Worm (Caenorhabditis elegans) whole organism, L4 larva: ENCODE data around the gene nhr-50.

Source experiments
- F10B5.3 ChIP-seq: sonication (generic microtip); optimal IDR thresholded peaks from 2 replicates; lab custom pipeline; 2016; ENCODE audit warnings: mild to moderate bottlenecking, missing genetic modification characterization, missing compliant biosample characterization
- T20F7.1 ChIP-seq: fragments of 200-800 bp; sonication (Bioruptor generic); optimal IDR thresholded peaks from 2 replicates; lab custom pipeline; 2018; ENCODE audit warnings: mild to moderate bottlenecking, missing genetic modification characterization, missing compliant biosample characterization
- duxl-1 ChIP-seq: sonication (generic microtip); optimal IDR thresholded peaks from 2 replicates; lab custom pipeline; 2016; ENCODE audit warnings: mild to moderate bottlenecking, missing genetic modification characterization, moderate library complexity, missing compliant biosample characterization; ENCODE audit not compliant: poor library complexity
- nhr-11 ChIP-seq: fragments of 150-350 bp; optimal IDR thresholded peaks from 2 replicates; lab custom pipeline; 2014; ENCODE audit warnings: missing biosample characterization, missing genetic modification characterization
- nhr-28 ChIP-seq: fragments of 150-350 bp; optimal IDR thresholded peaks from 2 replicates; lab custom pipeline; 2014; ENCODE audit warnings: missing biosample characterization, missing genetic modification characterization
- nhr-77 ChIP-seq: fragments of 150-350 bp; optimal IDR thresholded peaks from 2 replicates; lab custom pipeline; 2014; ENCODE audit warnings: missing biosample characterization, missing genetic modification characterization
- zag-1 ChIP-seq: fragments of 150-350 bp; optimal IDR thresholded peaks from 2 replicates; lab custom pipeline; 2014; ENCODE audit warnings: missing biosample characterization, missing genetic modification characterization
- ztf-11 ChIP-seq: fragments of 150-350 bp; optimal IDR thresholded peaks from 2 replicates; lab custom pipeline; 2014; ENCODE audit warnings: missing biosample characterization, missing genetic modification characterization
- ztf-7 ChIP-seq: fragments of 150-350 bp; optimal IDR thresholded peaks from 2 replicates; lab custom pipeline; 2014; ENCODE audit warnings: missing biosample characterization, missing genetic modification characterization

DNA sequence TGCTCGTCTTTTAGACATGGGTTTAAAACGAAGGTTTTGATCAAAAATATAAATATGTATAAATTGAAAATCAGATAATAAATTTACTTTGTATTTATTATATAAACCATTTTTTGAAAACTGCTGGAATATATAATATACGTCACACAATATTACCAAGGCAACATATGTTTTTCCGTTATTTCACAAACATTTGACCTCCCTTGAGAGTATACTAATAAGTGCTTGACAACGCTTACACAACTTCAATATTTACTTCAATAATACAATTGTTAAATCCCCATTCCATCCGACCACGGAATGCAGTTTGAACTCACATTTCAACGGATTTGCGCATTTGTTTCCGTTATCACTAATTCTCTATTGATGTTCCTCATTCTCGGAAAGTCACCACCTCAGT, 47.1 kb upstream of the nhr-50 start, which contains the start of gene str-198:
- no peak for TF ChIP-seq nhr-28 (tag; lab: Kevin White, UChicago)
- no peak for TF ChIP-seq T20F7.1
- no peak for TF ChIP-seq ztf-11 (tag; lab: Kevin White, UChicago)
- TF ChIP-seq ztf-7 (tag; lab: Kevin White, UChicago) = no peak
- no peak for TF ChIP-seq F10B5.3
- TF ChIP-seq nhr-77 = no peak
- TF ChIP-seq duxl-1 (tag; lab: Kevin White, UChicago) = no peak
- no peak for TF ChIP-seq nhr-11 (tag; lab: Kevin White, UChicago)
- TF ChIP-seq zag-1 (tag; lab: Kevin White, UChicago) = no peak
